Worm (Caenorhabditis elegans) whole organism, L4 larva: ENCODE measurements around the gene sgt-1.
A peak's percentile ranks its signal among the peaks of the same experiment; 100 is the strongest.

Experiments used
- ceh-62 ChIP-seq: sonication (generic microtip); optimal IDR thresholded peaks from 2 replicates; lab custom pipeline; 2017; ENCODE audit warnings: missing biosample characterization, missing genetic modification characterization
- lin-13 ChIP-seq: fragments of 150-350 bp; optimal IDR thresholded peaks from 2 replicates; lab custom pipeline; 2014; ENCODE audit warnings: missing biosample characterization, missing genetic modification reagents, missing genetic modification characterization
- mxl-3 ChIP-seq: fragments of 200-800 bp; sonication (Bioruptor generic); optimal IDR thresholded peaks from 2 replicates; lab custom pipeline; 2018; ENCODE audit warnings: mild to moderate bottlenecking, missing genetic modification characterization, missing compliant biosample characterization
- nhr-11 ChIP-seq: fragments of 150-350 bp; optimal IDR thresholded peaks from 2 replicates; lab custom pipeline; 2014; ENCODE audit warnings: missing biosample characterization, missing genetic modification characterization
- unc-62 ChIP-seq, 3 experiments: fragments of 150-350 bp in 1 of 3; sonication (generic microtip); optimal IDR thresholded peaks in 2 of 3; peaks in 1 of 3; 1 replicate in 1 of 3; 2 replicates in 2 of 3; lab custom pipeline; 2014 to 2017; ENCODE audit warnings: missing biosample characterization in 3 of 3, missing genetic modification characterization in 3 of 3, missing genetic modification reagents in 3 of 3, missing genotype in 1 of 3

DNA sequence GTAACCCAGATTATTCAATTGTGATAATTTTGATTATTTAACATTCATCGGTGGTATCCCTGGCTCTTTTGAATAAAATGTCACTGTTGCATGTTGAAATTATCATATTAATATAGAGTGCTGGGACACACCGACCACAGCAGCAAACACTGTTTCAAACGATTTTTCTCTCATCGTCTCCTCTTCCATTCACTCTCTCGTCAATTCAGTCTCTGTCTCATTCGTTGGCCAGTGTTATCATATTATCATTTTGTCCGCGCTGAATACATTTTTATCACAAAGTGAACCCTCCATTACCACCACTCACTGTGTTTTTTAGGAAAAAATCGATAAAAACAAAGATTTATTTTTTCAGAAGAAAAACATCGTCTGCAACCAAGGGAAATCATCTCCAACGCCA lies 46.5 kb downstream of the sgt-1 start:
- TF ChIP-seq ceh-62 (tag; lab: Kevin White, UChicago), result no peak
- TF ChIP-seq nhr-11, result no peak
- no peak for TF ChIP-seq lin-13 (GFP tag; lab: Kevin White, UChicago)
- peak; percentile 61 for TF ChIP-seq mxl-3
- TF ChIP-seq unc-62 (GFP tag; optimal IDR thresholded peaks at IDR 0.05 in 1 of 2; lab: Kevin White, UChicago), result peak in 1 of 2 experiments; percentile 20
- TF ChIP-seq unc-62 (tag; optimal IDR thresholded peaks at IDR 0.05; lab: Kevin White, UChicago), result no peak
